Worm (Caenorhabditis elegans) whole organism, mixed stage, embryonic: ENCODE measurements around the gene delm-1.

Source experiments
- blmp-1 ChIP-seq: fragments of 150-350 bp; optimal IDR thresholded peaks from 2 replicates; lab custom pipeline; 2014; ENCODE audit warnings: missing biosample characterization, missing genetic modification characterization
- lin-13 ChIP-seq: fragments of 150-350 bp; optimal IDR thresholded peaks from 2 replicates; lab custom pipeline; 2014; ENCODE audit warnings: missing biosample characterization, missing genetic modification characterization
- nhr-237 ChIP-seq: fragments of 150-350 bp; optimal IDR thresholded peaks from 2 replicates; lab custom pipeline; 2014; ENCODE audit warnings: missing biosample characterization, missing genetic modification characterization
- pha-4 ChIP-seq: fragments of 150-350 bp; optimal IDR thresholded peaks from 2 replicates; lab custom pipeline; 2018; ENCODE audit warnings: missing biosample characterization, missing genetic modification reagents, missing genetic modification characterization
- ztf-11 ChIP-seq: fragments of 150-350 bp; optimal IDR thresholded peaks from 2 replicates; lab custom pipeline; 2014; ENCODE audit warnings: missing biosample characterization, missing genetic modification characterization

DNA sequence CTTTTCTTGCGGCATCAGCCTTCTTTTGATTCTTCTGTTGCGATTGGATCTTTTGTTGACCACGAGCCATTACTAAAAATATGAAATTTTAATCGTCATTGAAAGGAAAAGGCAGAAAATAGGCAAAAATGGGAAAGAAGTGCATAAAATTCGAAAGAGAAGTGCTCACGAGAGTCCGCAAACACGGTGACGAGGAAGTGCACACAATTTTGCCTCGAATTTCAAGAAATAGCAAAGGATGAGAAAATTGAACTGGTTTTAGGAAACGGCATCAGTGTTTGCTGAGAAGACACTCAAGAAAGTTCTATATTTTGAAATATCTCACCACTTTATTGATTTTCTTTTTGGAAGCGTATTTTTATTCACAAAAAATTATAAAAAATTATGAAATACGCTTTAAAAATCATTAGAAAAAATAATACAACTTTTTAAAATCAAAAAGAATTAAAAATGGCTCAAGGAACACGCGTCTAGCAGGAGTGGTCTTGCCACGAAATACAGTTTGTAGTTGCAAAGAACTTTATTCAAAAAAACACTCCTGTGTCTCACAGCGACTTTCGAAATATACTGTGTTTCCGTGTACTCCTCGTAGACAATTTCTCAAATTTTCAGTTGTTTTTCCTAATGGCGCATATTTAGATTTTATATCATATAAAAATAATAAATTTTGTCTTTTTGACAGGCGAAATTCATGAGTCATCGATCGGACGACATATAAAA, 39.0 kb downstream of the delm-1 start, which contains the start of the genes znf-706 and cpna-3:
- no peak for TF ChIP-seq pha-4 (tag; lab: Kevin White, UChicago)
- TF ChIP-seq nhr-237 = no peak
- no peak for TF ChIP-seq ztf-11 (tag; lab: Kevin White, UChicago)
- TF ChIP-seq blmp-1 (tag; lab: Kevin White, UChicago) = no peak
- no peak for TF ChIP-seq lin-13 (tag; lab: Kevin White, UChicago)
